Worm (Caenorhabditis elegans): Measurements from ENCODE around the gene chts-1.

DNA sequence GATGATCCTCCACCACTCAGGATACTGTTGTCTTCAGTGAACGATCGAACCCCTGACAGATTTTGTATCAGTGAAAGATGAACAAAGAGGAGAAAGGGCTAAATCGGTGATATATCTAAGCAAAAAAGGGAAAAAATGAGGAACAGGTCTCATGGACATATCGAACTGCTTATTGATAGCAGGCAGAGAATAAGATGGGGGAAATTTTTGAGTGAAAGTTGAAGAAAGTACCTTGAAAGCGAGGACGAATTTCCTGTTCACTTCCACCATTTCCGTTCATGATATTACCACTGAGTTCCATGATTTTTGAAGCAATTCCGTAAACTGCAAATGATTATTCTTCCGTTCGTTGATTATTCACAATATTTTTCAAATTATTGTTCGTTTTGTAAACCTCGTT lies 33.9 kb upstream of the chts-1 start:
- TF ChIP-seq T22C8.4 (GFP tag; IDR thresholded peaks at IDR 0.05) (no peak), med-1 (GFP tag; optimal IDR thresholded peaks at IDR 0.05; ENCODE audit: insufficient read depth) (no peak)

Data from whole organism, midembryonic.